Worm (Caenorhabditis elegans) whole organism, mixed stage, embryonic: ENCODE measurements around the gene ric-3.

Source experiments
- bed-3 ChIP-seq: fragments of 200-800 bp; sonication (Bioruptor generic); optimal IDR thresholded peaks from 3 replicates; lab custom pipeline; 2018; ENCODE audit warnings: mild to moderate bottlenecking, missing genetic modification characterization, moderate library complexity, missing compliant biosample characterization
- blmp-1 ChIP-seq: fragments of 150-350 bp; optimal IDR thresholded peaks from 2 replicates; lab custom pipeline; 2014; ENCODE audit warnings: missing biosample characterization, missing genetic modification characterization
- ceh-43 ChIP-seq: fragments of 200-800 bp; sonication (Bioruptor generic); optimal IDR thresholded peaks from 2 replicates; lab custom pipeline; 2018; ENCODE audit warnings: mild to moderate bottlenecking, missing genetic modification characterization, moderate library complexity, missing compliant biosample characterization
- ceh-83 ChIP-seq: fragments of 200-800 bp; sonication (Bioruptor generic); optimal IDR thresholded peaks from 2 replicates; lab custom pipeline; 2018; ENCODE audit warnings: mild to moderate bottlenecking, missing genetic modification characterization, missing compliant biosample characterization
- ces-1 ChIP-seq: fragments of 150-350 bp; optimal IDR thresholded peaks from 2 replicates; lab custom pipeline; 2014; ENCODE audit warnings: missing biosample characterization, missing genetic modification reagents, missing genetic modification characterization
- cnd-1 ChIP-seq: fragments of 200-800 bp; sonication (Bioruptor generic); optimal IDR thresholded peaks from 2 replicates; lab custom pipeline; 2018; ENCODE audit warnings: mild to moderate bottlenecking, missing genetic modification characterization, missing compliant biosample characterization
- drap-1 ChIP-seq: fragments of 200-800 bp; sonication (Bioruptor generic); optimal IDR thresholded peaks from 3 replicates; lab custom pipeline; 2018; ENCODE audit warnings: mild to moderate bottlenecking, missing genetic modification characterization, missing compliant biosample characterization
- elt-1 ChIP-seq: sonication (generic microtip); optimal IDR thresholded peaks from 2 replicates; lab custom pipeline; 2017; ENCODE audit warnings: missing genetic modification characterization, mild to moderate bottlenecking, missing compliant biosample characterization, antibody characterized with exemption, moderate library complexity, borderline replicate concordance; ENCODE audit not compliant: insufficient read depth
- flh-1 ChIP-seq: fragments of 200-800 bp; sonication (Bioruptor generic); optimal IDR thresholded peaks from 2 replicates; lab custom pipeline; 2018; ENCODE audit warnings: mild to moderate bottlenecking, missing genetic modification characterization, moderate library complexity, missing compliant biosample characterization
- ham-2 ChIP-seq: fragments of 200-800 bp; sonication (Bioruptor generic); optimal IDR thresholded peaks from 2 replicates; lab custom pipeline; 2018; ENCODE audit warnings: mild to moderate bottlenecking, missing genetic modification characterization, missing compliant biosample characterization
- hlh-1 ChIP-seq: fragments of 150-350 bp; optimal IDR thresholded peaks from 2 replicates; lab custom pipeline; 2014; ENCODE audit warnings: missing biosample characterization, missing genetic modification reagents, missing genetic modification characterization
- lin-13 ChIP-seq: fragments of 150-350 bp; optimal IDR thresholded peaks from 2 replicates; lab custom pipeline; 2014; ENCODE audit warnings: missing biosample characterization, missing genetic modification characterization
- lin-32 ChIP-seq: fragments of 200-800 bp; sonication (Bioruptor generic); optimal IDR thresholded peaks from 2 replicates; lab custom pipeline; 2018; ENCODE audit warnings: mild to moderate bottlenecking, missing genetic modification characterization, missing compliant biosample characterization
- lsy-2 ChIP-seq: fragments of 150-350 bp; optimal IDR thresholded peaks from 2 replicates; lab custom pipeline; 2014; ENCODE audit warnings: missing biosample characterization, missing genetic modification characterization
- mab-5 ChIP-seq: fragments of 150-350 bp; optimal IDR thresholded peaks from 2 replicates; lab custom pipeline; 2014; ENCODE audit warnings: missing biosample characterization, missing genetic modification characterization
- mep-1 ChIP-seq: fragments of 150-350 bp; optimal IDR thresholded peaks from 2 replicates; lab custom pipeline; 2017; ENCODE audit warnings: missing biosample characterization, missing genetic modification reagents, missing genetic modification characterization, inconsistent platforms
- mls-2 ChIP-seq: sonication (generic microtip); optimal IDR thresholded peaks from 2 replicates; lab custom pipeline; 2016; ENCODE audit warnings: mild to moderate bottlenecking, missing genetic modification characterization, moderate library complexity, missing compliant biosample characterization
- nhr-12 ChIP-seq: fragments of 150-350 bp; optimal IDR thresholded peaks from 2 replicates; lab custom pipeline; 2014; ENCODE audit warnings: missing biosample characterization, missing genetic modification characterization
- nhr-2 ChIP-seq: fragments of 150-350 bp; optimal IDR thresholded peaks from 2 replicates; lab custom pipeline; 2014; ENCODE audit warnings: missing biosample characterization, missing genetic modification characterization
- nhr-237 ChIP-seq: fragments of 150-350 bp; optimal IDR thresholded peaks from 2 replicates; lab custom pipeline; 2014; ENCODE audit warnings: missing biosample characterization, missing genetic modification characterization
- nhr-76 ChIP-seq: sonication (generic microtip); optimal IDR thresholded peaks from 2 replicates; lab custom pipeline; 2017; ENCODE audit warnings: missing biosample characterization, missing genetic modification characterization
- sptf-1 ChIP-seq: sonication (generic microtip); optimal IDR thresholded peaks from 2 replicates; lab custom pipeline; 2017; ENCODE audit warnings: mild to moderate bottlenecking, missing genetic modification characterization, moderate library complexity, missing compliant biosample characterization
- tbx-8 ChIP-seq: fragments of 200-800 bp; sonication (Bioruptor generic); optimal IDR thresholded peaks from 2 replicates; lab custom pipeline; 2018; ENCODE audit warnings: mild to moderate bottlenecking, missing genetic modification characterization, moderate library complexity, missing compliant biosample characterization
- unc-39 ChIP-seq: fragments of 150-350 bp; optimal IDR thresholded peaks from 2 replicates; lab custom pipeline; 2014; ENCODE audit warnings: missing biosample characterization, missing genetic modification characterization
- unc-62 ChIP-seq: fragments of 150-350 bp; optimal IDR thresholded peaks from 2 replicates; lab custom pipeline; 2014; ENCODE audit warnings: missing biosample characterization, missing genetic modification reagents, missing genetic modification characterization
- zip-8 ChIP-seq: fragments of 150-350 bp; optimal IDR thresholded peaks from 2 replicates; lab custom pipeline; 2014; ENCODE audit warnings: missing biosample characterization, missing genetic modification characterization

ric-3 gene

ce11 chrIV:7804740-7805139 is 13.3 kb upstream of the ric-3 start, which contains the start of gene C33H5.2:
Gene C33H5.2 (plus strand): TSS chrIV:7805040.
- TF ChIP-seq blmp-1 (tag; lab: Kevin White, UChicago), result no peak
- peak; percentile 64 for TF ChIP-seq elt-1
- TF ChIP-seq, all 35 proteins: peak for 1

ce11 chrIV:7808583-7808982 is 9.5 kb upstream of the ric-3 start, which contains the start of gene C33H5.1:
Gene C33H5.1 (plus strand): TSS chrIV:7808912.
- TF ChIP-seq ceh-43, result no peak
- TF ChIP-seq lin-32 (GFP tag; lab: Kevin White, UChicago), result no peak
- TF ChIP-seq tbx-8 (GFP tag; lab: Kevin White, UChicago), result no peak
- TF ChIP-seq nhr-237 (tag; lab: Kevin White, UChicago), result no peak
- no peak for TF ChIP-seq ces-1 (GFP tag; lab: Kevin White, UChicago)
- peak; percentile 88 for TF ChIP-seq elt-1

DNA sequence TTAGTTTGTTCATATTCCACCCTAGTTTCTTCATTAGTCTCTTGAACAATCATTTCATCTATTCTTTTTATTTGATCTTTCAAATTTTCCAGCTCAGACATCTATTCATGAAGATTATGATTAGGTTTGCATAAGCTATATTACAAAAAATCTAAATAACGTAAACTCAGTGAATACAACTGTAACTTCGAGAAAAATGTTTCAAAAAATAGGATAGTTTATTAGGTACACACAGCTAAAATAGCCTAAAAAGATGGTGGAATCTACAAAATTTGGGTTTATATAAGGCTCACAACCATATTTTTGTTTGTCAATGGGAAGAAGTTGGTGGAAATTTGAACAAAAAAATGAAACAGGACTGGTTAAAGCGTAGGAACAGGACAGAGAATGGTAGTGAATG is 5.3 kb upstream of the ric-3 start, which contains the start of gene zgpa-1:
Gene zgpa-1 (minus strand): TSS at position 101 of the 400 bp plus-strand sequence.
- no peak for TF ChIP-seq lsy-2 (tag; lab: Kevin White, UChicago)
- TF ChIP-seq nhr-76 (tag; lab: Kevin White, UChicago), result no peak
- TF ChIP-seq ceh-83 (GFP tag; lab: Kevin White, UChicago), result no peak
- no peak for TF ChIP-seq bed-3 (GFP tag; lab: Kevin White, UChicago)
- no peak for TF ChIP-seq hlh-1
- no peak for TF ChIP-seq ces-1 (GFP tag; lab: Kevin White, UChicago)
- no peak for TF ChIP-seq nhr-12
- no peak for TF ChIP-seq zip-8 (tag; lab: Kevin White, UChicago)
- TF ChIP-seq sptf-1 (tag; lab: Kevin White, UChicago), result no peak
- no peak for TF ChIP-seq mls-2 (tag; lab: Kevin White, UChicago)
- no peak for TF ChIP-seq ham-2 (GFP tag; lab: Kevin White, UChicago)
- TF ChIP-seq cnd-1 (tag; lab: Kevin White, UChicago), result no peak
- no peak for TF ChIP-seq lin-32 (GFP tag; lab: Kevin White, UChicago)
- no peak for TF ChIP-seq unc-62 (GFP tag; lab: Kevin White, UChicago)
- TF ChIP-seq mab-5, result no peak
- no peak for TF ChIP-seq flh-1 (GFP tag; lab: Kevin White, UChicago)
- no peak for TF ChIP-seq mep-1 (tag; lab: Kevin White, UChicago)
- TF ChIP-seq drap-1, result no peak
- TF ChIP-seq lin-13 (tag; lab: Kevin White, UChicago), result no peak
- no peak for TF ChIP-seq blmp-1 (tag; lab: Kevin White, UChicago)
- TF ChIP-seq, all 35 proteins: peak for 0

ce11 chrIV:7815683-7816183 is 2.3 kb upstream of the ric-3 start, which contains the start of gene cdgs-1:
Gene cdgs-1 (minus strand): TSS chrIV:7815733.
- peak; percentile 83 for TF ChIP-seq ces-1 (GFP tag; lab: Kevin White, UChicago)
- TF ChIP-seq unc-62 (GFP tag; lab: Kevin White, UChicago), result peak; percentile 36
- no peak for TF ChIP-seq tbx-8 (GFP tag; lab: Kevin White, UChicago)
- TF ChIP-seq elt-1, result no peak
- TF ChIP-seq, all 35 proteins: peak for 2

DNA sequence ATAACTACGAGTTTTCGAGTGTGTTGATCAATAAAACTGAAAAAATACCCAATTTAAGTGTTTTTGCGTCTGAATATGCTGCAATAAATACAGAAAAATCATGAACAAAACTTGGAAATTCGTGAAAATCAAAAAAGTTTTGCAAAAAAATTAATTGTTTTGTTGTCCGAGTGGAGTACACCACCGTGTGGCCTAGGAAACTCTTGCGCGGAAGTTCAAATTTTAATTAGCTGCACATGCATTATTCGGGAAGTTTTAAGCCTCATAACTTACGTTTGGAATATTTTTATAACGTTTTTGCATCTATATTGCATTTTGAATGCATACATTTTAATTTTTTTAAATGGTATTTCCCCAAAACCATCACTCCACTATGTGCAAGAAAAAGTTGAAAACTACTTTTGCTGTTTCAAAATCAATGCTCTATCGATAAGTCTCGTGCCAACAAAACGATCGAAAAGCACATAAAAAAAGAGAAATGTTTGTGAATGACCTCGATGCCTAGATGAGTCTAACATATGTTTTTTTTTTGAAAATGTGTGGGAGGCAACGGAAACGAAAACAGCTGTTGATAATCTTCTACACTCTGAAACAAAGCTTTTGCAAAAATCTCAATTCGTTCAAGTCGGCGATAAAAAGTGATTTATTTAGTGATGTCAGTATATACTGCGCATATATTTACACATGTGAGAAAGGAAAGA is 1.5 kb upstream of the ric-3 start:
- TF ChIP-seq ceh-43 (peak; percentile 30), hlh-1 (peak; percentile 44), nhr-12 (no peak), mep-1 (tag; lab: Kevin White, UChicago) (peak; percentile 9), nhr-2 (tag; lab: Kevin White, UChicago) (no peak)

DNA sequence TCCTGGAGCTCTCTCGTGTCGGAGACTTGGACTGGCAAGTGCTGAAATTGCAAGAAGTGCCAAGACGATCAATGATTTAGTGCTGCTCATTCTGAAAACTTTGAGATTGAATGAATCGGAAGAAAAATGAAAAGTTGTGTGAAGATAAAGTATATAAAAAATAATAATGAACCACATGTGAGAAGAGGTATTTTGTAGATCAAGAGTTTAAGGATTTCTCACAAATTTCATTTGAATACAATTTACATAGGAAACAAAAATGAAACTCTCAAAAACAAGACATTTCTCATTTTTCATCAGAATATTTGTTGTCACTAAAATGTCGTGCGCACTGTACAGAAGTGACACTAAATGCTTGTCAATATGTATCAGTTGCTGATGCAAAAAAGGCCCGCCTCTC is 4.5 kb downstream of the ric-3 start, which contains the start of gene T14A8.2:
Gene T14A8.2 (minus strand): TSS at position 101 of the 400 bp plus-strand sequence.
- TF ChIP-seq hlh-1 (no peak), sptf-1 (tag; lab: Kevin White, UChicago) (no peak), cnd-1 (tag; lab: Kevin White, UChicago) (no peak), nhr-237 (tag; lab: Kevin White, UChicago) (no peak), ceh-83 (GFP tag; lab: Kevin White, UChicago) (no peak), mls-2 (tag; lab: Kevin White, UChicago) (no peak), flh-1 (GFP tag; lab: Kevin White, UChicago) (no peak), blmp-1 (tag; lab: Kevin White, UChicago) (no peak), lin-32 (GFP tag; lab: Kevin White, UChicago) (no peak), unc-39 (no peak)
- TF ChIP-seq, all 35 proteins: peak for 0
